Worm (Caenorhabditis elegans) whole organism, L1 larva: ENCODE results near the gene C25E10.13.

Experiments used
- C04F5.9 ChIP-seq: sonication (generic microtip); optimal IDR thresholded peaks from 2 replicates; lab custom pipeline; 2016; ENCODE audit warnings: missing genetic modification characterization, missing compliant biosample characterization
- F16B12.6 ChIP-seq: fragments of 150-350 bp; optimal IDR thresholded peaks from 2 replicates; lab custom pipeline; 2014; ENCODE audit warnings: missing biosample characterization, missing genetic modification characterization
- aha-1 ChIP-seq: fragments of 150-350 bp; optimal IDR thresholded peaks from 2 replicates; lab custom pipeline; 2014; ENCODE audit warnings: missing biosample characterization, missing genetic modification characterization
- alr-1 ChIP-seq: fragments of 200-800 bp; sonication (Bioruptor generic); optimal IDR thresholded peaks from 2 replicates; lab custom pipeline; 2018; ENCODE audit warnings: borderline replicate concordance, mild to moderate bottlenecking, missing genetic modification characterization, missing compliant biosample characterization
- aly-2 ChIP-seq: fragments of 150-350 bp; optimal IDR thresholded peaks from 2 replicates; lab custom pipeline; 2014; ENCODE audit warnings: missing biosample characterization, missing genetic modification characterization
- ama-1 ChIP-seq: fragments of 150-350 bp; optimal IDR thresholded peaks from 2 replicates; lab custom pipeline; 2014
- blmp-1 ChIP-seq: fragments of 150-350 bp; optimal IDR thresholded peaks from 2 replicates; lab custom pipeline; 2014; ENCODE audit warnings: missing biosample characterization, missing genetic modification characterization
- ceh-82 ChIP-seq, 3 experiments: fragments of 150-350 bp in 1 of 3; sonication (generic microtip) in 2 of 3; optimal IDR thresholded peaks; 2 replicates each; lab custom pipeline; 2014 to 2017; ENCODE audit warnings: missing biosample characterization in 3 of 3, missing genetic modification characterization in 3 of 3
- ceh-88 ChIP-seq: fragments of 200-800 bp; sonication (Bioruptor generic); IDR thresholded peaks from 2 replicates; pipeline ENCODE4 v1.3.6; 2022; ENCODE audit warnings: missing genetic modification characterization, missing compliant biosample characterization
- ceh-90 ChIP-seq: sonication (generic microtip); optimal IDR thresholded peaks from 2 replicates; lab custom pipeline; 2016; ENCODE audit warnings: missing genetic modification characterization, missing compliant biosample characterization
- dpl-1 ChIP-seq, 3 experiments: fragments of 150-350 bp in 2 of 3; sonication (generic microtip) in 1 of 3; optimal IDR thresholded peaks; 2 replicates each; lab custom pipeline; 2014 to 2017; ENCODE audit warnings: missing biosample characterization in 3 of 3, missing genetic modification characterization in 3 of 3, missing genetic modification reagents in 3 of 3
- efl-3 ChIP-seq: fragments of 200-800 bp; sonication (Bioruptor generic); optimal IDR thresholded peaks from 2 replicates; lab custom pipeline; 2018; ENCODE audit warnings: mild to moderate bottlenecking, missing genetic modification characterization, missing compliant biosample characterization
- egl-13 ChIP-seq: sonication (generic microtip); optimal IDR thresholded peaks from 2 replicates; lab custom pipeline; 2016; ENCODE audit warnings: missing genotype, missing genetic modification reagents, missing genetic modification characterization, missing compliant biosample characterization
- elt-2 ChIP-seq: sonication (generic microtip); optimal IDR thresholded peaks from 2 replicates; lab custom pipeline; 2016; ENCODE audit warnings: missing genetic modification characterization, mild to moderate bottlenecking, inconsistent platforms, missing compliant biosample characterization, missing genetic modification reagents
- fkh-8 ChIP-seq: sonication (generic microtip); optimal IDR thresholded peaks from 2 replicates; lab custom pipeline; 2016; ENCODE audit warnings: mild to moderate bottlenecking, missing genetic modification characterization, missing compliant biosample characterization
- hlh-17 ChIP-seq: fragments of 200-800 bp; sonication (Bioruptor generic); optimal IDR thresholded peaks from 2 replicates; lab custom pipeline; 2018; ENCODE audit warnings: missing genetic modification characterization, mild to moderate bottlenecking, missing compliant biosample characterization, moderate library complexity, borderline replicate concordance
- hlh-4 ChIP-seq: sonication (generic microtip); optimal IDR thresholded peaks from 2 replicates; lab custom pipeline; 2016; ENCODE audit warnings: mild to moderate bottlenecking, missing genetic modification characterization, missing compliant biosample characterization
- hpl-2 ChIP-seq: fragments of 150-350 bp; optimal IDR thresholded peaks from 2 replicates; lab custom pipeline; 2014; ENCODE audit warnings: missing biosample characterization, missing genetic modification reagents, missing genetic modification characterization
- isw-1 ChIP-seq: fragments of 200-800 bp; sonication (Bioruptor generic); IDR thresholded peaks from 2 replicates; pipeline ENCODE4 v1.3.6; 2022; ENCODE audit warnings: missing genetic modification characterization, missing compliant biosample characterization
- lin-15B ChIP-seq: fragments of 150-350 bp; sonication (generic microtip); optimal IDR thresholded peaks from 3 replicates; lab custom pipeline; 2014; ENCODE audit warnings: missing biosample characterization, missing genetic modification characterization
- lin-35 ChIP-seq, 2 experiments: fragments of 150-350 bp; optimal IDR thresholded peaks; 2 replicates each; lab custom pipeline; 2014; ENCODE audit warnings: missing biosample characterization in 2 of 2, missing genetic modification characterization in 2 of 2, missing genetic modification reagents in 2 of 2
- lsy-2 ChIP-seq, 2 experiments: fragments of 150-350 bp; optimal IDR thresholded peaks; 2 replicates each; lab custom pipeline; 2014; ENCODE audit warnings: missing biosample characterization in 2 of 2, missing genetic modification characterization in 2 of 2
- mdl-1 ChIP-seq, 2 experiments: fragments of 150-350 bp; optimal IDR thresholded peaks; 2 replicates each; lab custom pipeline; 2014 to 2017; ENCODE audit warnings: missing biosample characterization in 2 of 2, missing genetic modification characterization in 2 of 2, inconsistent platforms in 1 of 2
- mef-2 ChIP-seq: fragments of 150-350 bp; optimal IDR thresholded peaks from 2 replicates; lab custom pipeline; 2014; ENCODE audit warnings: missing biosample characterization, missing genetic modification characterization
- nhr-19 ChIP-seq: fragments of 200-800 bp; sonication (Bioruptor generic); conservative IDR thresholded peaks from 2 replicates; pipeline ENCODE4 v1.3.6; 2022; ENCODE audit warnings: missing genetic modification characterization, missing compliant biosample characterization
- nhr-20 ChIP-seq: sonication (generic microtip); optimal IDR thresholded peaks from 2 replicates; lab custom pipeline; 2016; ENCODE audit warnings: mild to moderate bottlenecking, missing genetic modification characterization, missing compliant biosample characterization
- nhr-237 ChIP-seq: fragments of 150-350 bp; optimal IDR thresholded peaks from 2 replicates; lab custom pipeline; 2014; ENCODE audit warnings: missing biosample characterization, missing genetic modification characterization
- nhr-28 ChIP-seq: fragments of 150-350 bp; optimal IDR thresholded peaks from 2 replicates; lab custom pipeline; 2014; ENCODE audit warnings: missing biosample characterization, missing genetic modification characterization
- nhr-77 ChIP-seq: fragments of 150-350 bp; optimal IDR thresholded peaks from 2 replicates; lab custom pipeline; 2014; ENCODE audit warnings: missing biosample characterization, missing genetic modification characterization
- pag-3 ChIP-seq: sonication (generic microtip); optimal IDR thresholded peaks from 2 replicates; lab custom pipeline; 2017; ENCODE audit warnings: missing genetic modification characterization, mild to moderate bottlenecking, missing compliant biosample characterization, antibody characterized with exemption, borderline replicate concordance; ENCODE audit not compliant: insufficient read depth
- pax-3 ChIP-seq: fragments of 200-800 bp; sonication (Bioruptor generic); optimal IDR thresholded peaks from 2 replicates; lab custom pipeline; 2018; ENCODE audit warnings: mild to moderate bottlenecking, missing genetic modification characterization, moderate library complexity, missing compliant biosample characterization
- pqm-1 ChIP-seq: sonication (generic microtip); optimal IDR thresholded peaks from 3 replicates; lab custom pipeline; 2017; ENCODE audit warnings: missing biosample characterization, missing genetic modification characterization
- rnt-1 ChIP-seq: sonication (generic microtip); optimal IDR thresholded peaks from 2 replicates; lab custom pipeline; 2016; ENCODE audit warnings: mild to moderate bottlenecking, missing genetic modification characterization, moderate library complexity, missing compliant biosample characterization
- snu-23 ChIP-seq: sonication (generic microtip); optimal IDR thresholded peaks from 2 replicates; lab custom pipeline; 2016; ENCODE audit warnings: missing genetic modification characterization, missing compliant biosample characterization
- sox-4 ChIP-seq: sonication (generic microtip); optimal IDR thresholded peaks from 2 replicates; lab custom pipeline; 2016; ENCODE audit warnings: missing genetic modification characterization, missing compliant biosample characterization
- sptf-1 ChIP-seq: fragments of 150-350 bp; optimal IDR thresholded peaks from 2 replicates; lab custom pipeline; 2014; ENCODE audit warnings: missing biosample characterization, missing genetic modification characterization
- sup-37 ChIP-seq: fragments of 200-800 bp; sonication (Bioruptor generic); optimal IDR thresholded peaks from 2 replicates; lab custom pipeline; 2018; ENCODE audit warnings: mild to moderate bottlenecking, missing genetic modification characterization, missing compliant biosample characterization
- tbx-2 ChIP-seq: sonication (generic microtip); optimal IDR thresholded peaks from 2 replicates; lab custom pipeline; 2016; ENCODE audit warnings: missing genetic modification characterization, missing compliant biosample characterization
- tlp-1 ChIP-seq: fragments of 150-350 bp; optimal IDR thresholded peaks from 2 replicates; lab custom pipeline; 2014; ENCODE audit warnings: missing biosample characterization, missing genetic modification characterization
- unc-130 ChIP-seq: fragments of 150-350 bp; optimal IDR thresholded peaks from 2 replicates; lab custom pipeline; 2017; ENCODE audit warnings: missing biosample characterization, missing genetic modification characterization, inconsistent platforms
- unc-62 ChIP-seq: fragments of 150-350 bp; optimal IDR thresholded peaks from 2 replicates; lab custom pipeline; 2014; ENCODE audit warnings: missing biosample characterization, missing genetic modification reagents, missing genetic modification characterization
- vab-15 ChIP-seq: sonication (generic microtip); optimal IDR thresholded peaks from 2 replicates; lab custom pipeline; 2017; ENCODE audit warnings: missing genotype, mild to moderate bottlenecking, missing genetic modification characterization, missing compliant biosample characterization
- zip-4 ChIP-seq: fragments of 200-800 bp; sonication (Bioruptor generic); optimal IDR thresholded peaks from 2 replicates; lab custom pipeline; 2018; ENCODE audit warnings: mild to moderate bottlenecking, missing genetic modification characterization, moderate library complexity, missing compliant biosample characterization
- ztf-11 ChIP-seq, 2 experiments: sonication (generic microtip); optimal IDR thresholded peaks; 2 replicates each; lab custom pipeline; 2016 to 2017; ENCODE audit warnings: missing genetic modification characterization in 2 of 2, missing biosample characterization in 1 of 2, missing compliant biosample characterization in 1 of 2
- ztf-4 ChIP-seq: fragments of 150-350 bp; optimal IDR thresholded peaks from 2 replicates; lab custom pipeline; 2014; ENCODE audit warnings: missing biosample characterization, missing genetic modification characterization

Gene C25E10.13

ce11 chrV:9067678-9068077 lies 8.2 kb downstream of the C25E10.13 start, which contains the start of gene fip-2:
Gene fip-2, plus strand, starts transcription at chrV:9067978.
- TF ChIP-seq tlp-1 (tag; lab: Kevin White, UChicago) (no peak), alr-1 (tag; lab: Kevin White, UChicago) (no peak), efl-3 (GFP tag; lab: Kevin White, UChicago) (no peak), nhr-20 (tag; lab: Kevin White, UChicago) (no peak), aly-2 (tag; lab: Kevin White, UChicago) (no peak), hpl-2 (GFP tag; lab: Kevin White, UChicago) (no peak), sup-37 (no peak), sptf-1 (tag; lab: Kevin White, UChicago) (no peak)

- no peak for TF ChIP-seq egl-13
- no peak for TF ChIP-seq ceh-88 (GFP tag; lab: Robert Waterston, UW)
- TF ChIP-seq snu-23 (GFP tag; lab: Kevin White, UChicago) = no peak
- no peak for TF ChIP-seq mef-2
These were observed 10.2 kb downstream of the C25E10.13 start, which contains the start of gene T27E4.5 for ce11 chrV:9069680-9070079. Gene T27E4.5, minus strand, starts transcription at chrV:9069780.

- TF ChIP-seq dpl-1 (GFP tag; optimal IDR thresholded peaks at IDR 0.05; lab: Kevin White, UChicago) (no peak), pax-3 (no peak), sup-37 (no peak), nhr-77 (tag; lab: Kevin White, UChicago) (no peak), lin-15B (tag; lab: Kevin White, UChicago) (no peak), nhr-28 (tag; lab: Kevin White, UChicago) (no peak), tbx-2 (tag; lab: Kevin White, UChicago) (peak; percentile 14), ztf-4 (tag; lab: Kevin White, UChicago) (no peak), zip-4 (GFP tag; lab: Kevin White, UChicago) (no peak), lsy-2 (tag; optimal IDR thresholded peaks at IDR 0.05; lab: Kevin White, UChicago) (peak in 1 of 2 experiments; percentile 24), ama-1 (lab: Kevin White, UChicago) (no peak), C04F5.9 (tag; lab: Kevin White, UChicago) (no peak), lin-35 (GFP tag; optimal IDR thresholded peaks at IDR 0.05; lab: Kevin White, UChicago) (peak in 1 of 2 experiments; percentile 12), mdl-1 (tag; optimal IDR thresholded peaks at IDR 0.05; lab: Kevin White, UChicago) (peak in 1 of 2 experiments; percentile 22), pqm-1 (no peak)
- TF ChIP-seq, all 84 proteins: peak for 4
These were observed 14.0 kb downstream of the C25E10.13 start, which contains the start of gene oac-50 for ce11 chrV:9073322-9074038. Gene oac-50, minus strand, starts transcription at chrV:9073540.

- no peak for TF ChIP-seq pag-3 (tag; lab: Kevin White, UChicago)
- TF ChIP-seq hlh-4 = no peak
- TF ChIP-seq unc-62 (GFP tag; lab: Kevin White, UChicago) = no peak
- no peak for TF ChIP-seq ztf-11 (tag; optimal IDR thresholded peaks at IDR 0.05; lab: Kevin White, UChicago)
- TF ChIP-seq tbx-2 (tag; lab: Kevin White, UChicago) = peak; percentile 38
- TF ChIP-seq blmp-1 (tag; lab: Kevin White, UChicago) = peak; percentile 30
- TF ChIP-seq sox-4 (tag; lab: Kevin White, UChicago) = no peak
- no peak for TF ChIP-seq F16B12.6 (tag; lab: Kevin White, UChicago)
- no peak for TF ChIP-seq rnt-1 (tag; lab: Kevin White, UChicago)
- no peak for TF ChIP-seq unc-130 (tag; lab: Kevin White, UChicago)
- peak; percentile 21 for TF ChIP-seq elt-2 (tag; lab: Kevin White, UChicago)
- TF ChIP-seq alr-1 (tag; lab: Kevin White, UChicago) = no peak
- TF ChIP-seq nhr-19 (GFP tag; lab: Robert Waterston, UW) = peak; percentile 21
- TF ChIP-seq ceh-90 (tag; lab: Kevin White, UChicago) = no peak
- TF ChIP-seq vab-15 = no peak
- no peak for TF ChIP-seq ceh-82 (tag; optimal IDR thresholded peaks at IDR 0.05; lab: Kevin White, UChicago)
- no peak for TF ChIP-seq nhr-77 (tag; lab: Kevin White, UChicago)
- no peak for TF ChIP-seq aha-1 (tag; lab: Kevin White, UChicago)
- TF ChIP-seq efl-3 (GFP tag; lab: Kevin White, UChicago) = no peak
- no peak for TF ChIP-seq nhr-28 (tag; lab: Kevin White, UChicago)
- TF ChIP-seq dpl-1 (GFP tag; optimal IDR thresholded peaks at IDR 0.05; lab: Kevin White, UChicago) = no peak
- no peak for TF ChIP-seq nhr-237 (tag; lab: Kevin White, UChicago)
- TF ChIP-seq nhr-20 (tag; lab: Kevin White, UChicago) = peak; percentile 43
- TF ChIP-seq egl-13 = no peak
- no peak for TF ChIP-seq isw-1 (GFP tag; lab: Robert Waterston, UW)
- no peak for TF ChIP-seq fkh-8 (tag; lab: Kevin White, UChicago)
- TF ChIP-seq hlh-17 = no peak
These were observed 14.9 kb downstream of the C25E10.13 start for ce11 chrV:9074360-9074834.
